Worm (Caenorhabditis elegans) whole organism, young adult: ENCODE data around the gene srlf-10.

Source experiments
- B0019.2 ChIP-seq: fragments of 200-800 bp; sonication (Bioruptor generic); conservative IDR thresholded peaks from 2 replicates; pipeline ENCODE4 v1.3.6; 2022; ENCODE audit warnings: missing genetic modification reagents, missing genetic modification characterization, missing compliant biosample characterization
- B0035.1 ChIP-seq: sonication (generic microtip); optimal IDR thresholded peaks from 2 replicates; lab custom pipeline; 2016; ENCODE audit warnings: missing genetic modification characterization, mild to moderate bottlenecking, missing compliant biosample characterization, missing genotype, missing genetic modification reagents
- C06A6.2 ChIP-seq: fragments of 200-800 bp; sonication (Bioruptor generic); conservative IDR thresholded peaks from 2 replicates; pipeline ENCODE4 v1.3.6; 2022; ENCODE audit warnings: missing genetic modification characterization, missing compliant biosample characterization
- C17E4.6 ChIP-seq: fragments of 200-800 bp; sonication (Bioruptor generic); IDR thresholded peaks from 2 replicates; pipeline ENCODE4 v1.3.6; 2022; ENCODE audit warnings: missing genetic modification reagents, missing genetic modification characterization, missing compliant biosample characterization
- D2030.7 ChIP-seq: fragments of 200-800 bp; sonication (Bioruptor generic); IDR thresholded peaks from 2 replicates; pipeline ENCODE4 v1.3.6; 2022; ENCODE audit warnings: missing genetic modification reagents, missing genetic modification characterization, missing compliant biosample characterization
- F22D6.2 ChIP-seq: sonication (generic microtip); optimal IDR thresholded peaks from 2 replicates; lab custom pipeline; 2016; ENCODE audit warnings: mild to moderate bottlenecking, missing genetic modification characterization, missing compliant biosample characterization
- T07F8.4 ChIP-seq: sonication (generic microtip); optimal IDR thresholded peaks from 2 replicates; lab custom pipeline; 2016; ENCODE audit warnings: mild to moderate bottlenecking, missing genetic modification characterization, moderate library complexity, missing compliant biosample characterization
- T26A5.8 ChIP-seq: sonication (generic microtip); optimal IDR thresholded peaks from 2 replicates; lab custom pipeline; 2016; ENCODE audit warnings: missing genetic modification characterization, missing compliant biosample characterization
- Y53G8AR.9 ChIP-seq: fragments of 200-800 bp; sonication (Bioruptor generic); conservative IDR thresholded peaks from 2 replicates; pipeline ENCODE4 v1.3.6; 2022; ENCODE audit warnings: missing genetic modification reagents, missing genetic modification characterization, missing compliant biosample characterization
- Y67H2A.10 ChIP-seq: fragments of 200-800 bp; sonication (Bioruptor generic); conservative IDR thresholded peaks from 2 replicates; pipeline ENCODE4 v1.3.6; 2022; ENCODE audit warnings: missing genetic modification reagents, missing genetic modification characterization, missing compliant biosample characterization
- aptf-2 ChIP-seq: fragments of 200-800 bp; sonication (Bioruptor generic); conservative IDR thresholded peaks from 2 replicates; pipeline ENCODE4 v1.3.6; 2022; ENCODE audit warnings: missing genetic modification reagents, missing genetic modification characterization, missing compliant biosample characterization
- atf-7 ChIP-seq: sonication (generic microtip); optimal IDR thresholded peaks from 2 replicates; lab custom pipeline; 2017; ENCODE audit warnings: mild to moderate bottlenecking, missing genetic modification characterization, missing compliant biosample characterization
- bed-1 ChIP-seq: fragments of 200-800 bp; sonication (Bioruptor generic); IDR thresholded peaks from 2 replicates; pipeline ENCODE4 v1.3.6; 2022; ENCODE audit warnings: missing genetic modification reagents, missing genetic modification characterization, missing compliant biosample characterization
- ceh-27 ChIP-seq: fragments of 200-800 bp; sonication (Bioruptor generic); optimal IDR thresholded peaks from 2 replicates; lab custom pipeline; 2018; ENCODE audit warnings: mild to moderate bottlenecking, missing genetic modification characterization, moderate library complexity, missing compliant biosample characterization
- ceh-40 ChIP-seq: fragments of 200-800 bp; sonication (Bioruptor generic); IDR thresholded peaks from 2 replicates; pipeline ENCODE4 v1.3.6; 2022; ENCODE audit warnings: missing genetic modification characterization, missing compliant biosample characterization
- ceh-79 ChIP-seq: sonication (generic microtip); optimal IDR thresholded peaks from 2 replicates; lab custom pipeline; 2017; ENCODE audit warnings: mild to moderate bottlenecking, missing genetic modification characterization, missing compliant biosample characterization
- chd-7 ChIP-seq: sonication (generic microtip); optimal IDR thresholded peaks from 2 replicates; lab custom pipeline; 2016; ENCODE audit warnings: mild to moderate bottlenecking, missing genetic modification characterization, moderate library complexity, missing compliant biosample characterization
- die-1 ChIP-seq: sonication (generic microtip); optimal IDR thresholded peaks from 2 replicates; lab custom pipeline; 2016; ENCODE audit warnings: missing genotype, mild to moderate bottlenecking, missing genetic modification characterization, missing compliant biosample characterization
- dox-1 ChIP-seq: fragments of 200-800 bp; sonication (Bioruptor generic); IDR thresholded peaks from 2 replicates; pipeline ENCODE4 v1.3.6; 2022; ENCODE audit warnings: missing genetic modification reagents, missing genetic modification characterization, missing compliant biosample characterization
- efl-1 ChIP-seq: fragments of 150-350 bp; optimal IDR thresholded peaks from 2 replicates; lab custom pipeline; 2014; ENCODE audit warnings: missing biosample characterization, missing genetic modification reagents, missing genetic modification characterization
- egrh-3 ChIP-seq: fragments of 200-800 bp; sonication (Bioruptor generic); IDR thresholded peaks from 2 replicates; pipeline ENCODE4 v1.3.6; 2022; ENCODE audit warnings: missing genetic modification reagents, missing genetic modification characterization, missing compliant biosample characterization
- him-1 ChIP-seq: sonication (generic microtip); optimal IDR thresholded peaks from 2 replicates; lab custom pipeline; 2016; ENCODE audit warnings: missing genotype, missing genetic modification reagents, missing genetic modification characterization, missing compliant biosample characterization
- hlh-12 ChIP-seq: sonication (generic microtip); optimal IDR thresholded peaks from 2 replicates; lab custom pipeline; 2016; ENCODE audit warnings: missing genetic modification characterization, missing compliant biosample characterization
- hmg-1.2 ChIP-seq: fragments of 200-800 bp; sonication (Bioruptor generic); IDR thresholded peaks from 2 replicates; pipeline ENCODE4 v1.3.6; 2022; ENCODE audit warnings: missing genetic modification reagents, missing genetic modification characterization, missing compliant biosample characterization
- hsf-1 ChIP-seq: fragments of 200-800 bp; sonication (Bioruptor generic); IDR thresholded peaks from 2 replicates; pipeline ENCODE4 v1.3.6; 2022; ENCODE audit warnings: missing genetic modification reagents, missing genetic modification characterization, missing compliant biosample characterization
- lag-1 ChIP-seq: fragments of 200-800 bp; sonication (Bioruptor generic); IDR thresholded peaks from 2 replicates; pipeline ENCODE4 v1.3.6; 2022; ENCODE audit warnings: missing genetic modification reagents, missing genetic modification characterization, missing compliant biosample characterization
- lin-40 ChIP-seq: sonication (generic microtip); optimal IDR thresholded peaks from 2 replicates; lab custom pipeline; 2016; ENCODE audit warnings: missing genetic modification characterization, mild to moderate bottlenecking, missing compliant biosample characterization, missing genotype, missing genetic modification reagents
- lin-54 ChIP-seq: fragments of 200-800 bp; sonication (Bioruptor generic); optimal IDR thresholded peaks from 2 replicates; lab custom pipeline; 2018; ENCODE audit warnings: mild to moderate bottlenecking, missing genetic modification characterization, missing compliant biosample characterization
- lsl-1 ChIP-seq: fragments of 200-800 bp; sonication (Bioruptor generic); optimal IDR thresholded peaks from 2 replicates; lab custom pipeline; 2018; ENCODE audit warnings: mild to moderate bottlenecking, missing genetic modification characterization, moderate library complexity, missing compliant biosample characterization
- madf-6 ChIP-seq: fragments of 200-800 bp; sonication (Bioruptor generic); IDR thresholded peaks from 2 replicates; pipeline ENCODE4 v1.3.6; 2022; ENCODE audit warnings: missing genetic modification reagents, missing genetic modification characterization, missing compliant biosample characterization
- mel-28 ChIP-seq: sonication (generic microtip); optimal IDR thresholded peaks from 2 replicates; lab custom pipeline; 2016; ENCODE audit warnings: borderline replicate concordance, mild to moderate bottlenecking, missing genetic modification characterization, missing compliant biosample characterization
- nfya-1 ChIP-seq: sonication (generic microtip); optimal IDR thresholded peaks from 2 replicates; lab custom pipeline; 2017; ENCODE audit warnings: antibody characterized with exemption, missing compliant biosample characterization, missing genetic modification characterization, borderline replicate concordance; ENCODE audit not compliant: insufficient read depth
- nhr-80 ChIP-seq: sonication (generic microtip); optimal IDR thresholded peaks from 2 replicates; lab custom pipeline; 2016; ENCODE audit warnings: missing genetic modification characterization, missing compliant biosample characterization
- pbrm-1 ChIP-seq: fragments of 200-800 bp; sonication (Bioruptor generic); IDR thresholded peaks from 2 replicates; pipeline ENCODE4 v1.3.6; 2022; ENCODE audit warnings: missing genetic modification reagents, missing genetic modification characterization, missing compliant biosample characterization
- snpc-3.4 ChIP-seq: sonication (generic microtip); optimal IDR thresholded peaks from 2 replicates; lab custom pipeline; 2017; ENCODE audit warnings: missing genetic modification characterization, mild to moderate bottlenecking, missing compliant biosample characterization, antibody characterized with exemption, moderate library complexity, missing genotype, missing genetic modification reagents
- somi-1 ChIP-seq: fragments of 200-800 bp; sonication (Bioruptor generic); optimal IDR thresholded peaks from 2 replicates; lab custom pipeline; 2018; ENCODE audit warnings: mild to moderate bottlenecking, missing genetic modification characterization, missing compliant biosample characterization
- sptf-2 ChIP-seq: fragments of 200-800 bp; sonication (Bioruptor generic); optimal IDR thresholded peaks from 2 replicates; lab custom pipeline; 2018; ENCODE audit warnings: mild to moderate bottlenecking, missing genetic modification characterization, missing compliant biosample characterization
- tbx-9 ChIP-seq: sonication (generic microtip); optimal IDR thresholded peaks from 2 replicates; lab custom pipeline; 2016; ENCODE audit warnings: borderline replicate concordance, missing genetic modification characterization, inconsistent platforms, missing compliant biosample characterization
- xnd-1 ChIP-seq: sonication (generic microtip); optimal IDR thresholded peaks from 2 replicates; lab custom pipeline; 2016; ENCODE audit warnings: missing genotype, missing genetic modification reagents, missing genetic modification characterization, missing compliant biosample characterization
- ztf-18 ChIP-seq: sonication (generic microtip); optimal IDR thresholded peaks from 2 replicates; lab custom pipeline; 2016; ENCODE audit warnings: missing genotype, mild to moderate bottlenecking, missing genetic modification characterization, missing compliant biosample characterization
- ztf-22 ChIP-seq: fragments of 200-800 bp; sonication (Bioruptor generic); optimal IDR thresholded peaks from 2 replicates; lab custom pipeline; 2018; ENCODE audit warnings: mild to moderate bottlenecking, missing genetic modification characterization, moderate library complexity, missing compliant biosample characterization
- ztf-26 ChIP-seq: sonication (generic microtip); optimal IDR thresholded peaks from 2 replicates; lab custom pipeline; 2017; ENCODE audit warnings: missing genetic modification characterization, missing compliant biosample characterization

The srlf-10 gene

DNA sequence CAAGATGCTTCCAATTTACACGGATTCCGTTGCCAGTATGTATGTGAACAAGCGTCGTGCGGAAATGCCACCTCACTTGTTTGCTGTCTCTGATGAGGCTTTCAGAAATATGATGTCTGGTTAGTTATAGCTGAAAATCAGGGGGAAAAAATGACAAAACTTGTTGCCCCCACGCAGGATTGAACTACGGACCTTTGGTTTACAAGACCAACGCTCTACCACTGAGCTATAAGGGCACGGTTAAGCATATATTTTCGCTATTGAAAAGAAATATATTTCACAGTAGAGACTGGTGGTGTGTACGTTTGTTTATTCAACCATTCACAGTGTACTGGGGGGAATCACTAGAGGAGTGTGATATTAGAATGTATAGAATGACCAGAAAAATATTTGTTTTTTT is 9.2 kb downstream of the srlf-10 start (continued):
- TF ChIP-seq snpc-3.4 (tag; lab: Kevin White, UChicago) = peak; percentile 47
- TF ChIP-seq nfya-1 (tag; lab: Kevin White, UChicago) = no peak
- no peak for TF ChIP-seq T07F8.4 (tag; lab: Kevin White, UChicago)
- TF ChIP-seq dox-1 = peak; percentile 64
- TF ChIP-seq him-1 = peak; percentile 80
- TF ChIP-seq ztf-26 (tag; lab: Kevin White, UChicago) = no peak
- peak; percentile 64 for TF ChIP-seq D2030.7
- TF ChIP-seq T26A5.8 (tag; lab: Kevin White, UChicago) = no peak
- no peak for TF ChIP-seq atf-7 (tag; lab: Kevin White, UChicago)
- no peak for TF ChIP-seq bed-1 (GFP tag; lab: Robert Waterston, UW)
- TF ChIP-seq aptf-2 (GFP tag; lab: Robert Waterston, UW) = no peak
- TF ChIP-seq ztf-18 (tag; lab: Kevin White, UChicago) = peak; percentile 51
- no peak for TF ChIP-seq hlh-12 (tag; lab: Kevin White, UChicago)
- no peak for TF ChIP-seq B0019.2 (GFP tag; lab: Robert Waterston, UW)
- TF ChIP-seq efl-1 = no peak
- no peak for TF ChIP-seq B0035.1 (tag; lab: Kevin White, UChicago)
- TF ChIP-seq lin-54 (GFP tag; lab: Kevin White, UChicago) = peak; percentile 22
- TF ChIP-seq egrh-3 (GFP tag; lab: Robert Waterston, UW) = no peak
- TF ChIP-seq nhr-80 (tag; lab: Kevin White, UChicago) = peak; percentile 17
- TF ChIP-seq ceh-40 (GFP tag; lab: Robert Waterston, UW) = no peak
- no peak for TF ChIP-seq chd-7 (tag; lab: Kevin White, UChicago)
- no peak for TF ChIP-seq lin-40 (tag; lab: Kevin White, UChicago)
- TF ChIP-seq C06A6.2 (GFP tag; lab: Robert Waterston, UW) = no peak
- TF ChIP-seq mel-28 (tag; lab: Kevin White, UChicago) = no peak
- TF ChIP-seq Y53G8AR.9 = no peak
- TF ChIP-seq hsf-1 (GFP tag; lab: Robert Waterston, UW) = no peak
- TF ChIP-seq C17E4.6 (GFP tag; lab: Robert Waterston, UW) = no peak
- no peak for TF ChIP-seq lag-1 (GFP tag; lab: Robert Waterston, UW)
- no peak for TF ChIP-seq somi-1 (GFP tag; lab: Kevin White, UChicago)

DNA sequence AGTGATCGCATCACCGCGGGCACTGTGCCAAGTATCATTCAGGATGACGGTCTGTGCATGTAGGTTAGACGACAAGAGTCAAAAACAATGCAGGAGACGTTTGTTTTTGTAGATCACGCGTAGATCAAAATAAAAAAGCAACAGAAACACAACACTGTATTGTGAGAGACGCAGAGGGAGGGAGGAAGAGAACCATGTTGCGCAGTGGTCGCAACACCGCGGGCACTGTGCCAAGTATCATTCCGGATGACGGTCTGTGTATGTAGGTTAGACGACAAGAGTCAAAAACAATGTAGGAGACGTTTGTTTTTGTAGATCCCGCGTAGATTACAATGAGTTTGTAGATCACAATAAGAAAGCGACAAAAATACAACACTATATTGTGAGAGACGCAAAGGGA is 17.0 kb downstream of the srlf-10 start:
- no peak for TF ChIP-seq F22D6.2 (tag; lab: Kevin White, UChicago)
- TF ChIP-seq efl-1 = peak; percentile 43
- TF ChIP-seq lsl-1 (GFP tag; lab: Kevin White, UChicago) = peak; percentile 3
- TF ChIP-seq B0035.1 (tag; lab: Kevin White, UChicago) = no peak
- TF ChIP-seq D2030.7 = 0 out of 2 replicates have a peak, but pooled peaks have one; percentile 21
- TF ChIP-seq xnd-1 (tag; lab: Kevin White, UChicago) = peak; percentile 34
- TF ChIP-seq pbrm-1 = no peak
- TF ChIP-seq ceh-27 (GFP tag; lab: Kevin White, UChicago) = no peak
- TF ChIP-seq sptf-2 = no peak
- peak; percentile 57 for TF ChIP-seq madf-6 (GFP tag; lab: Robert Waterston, UW)
- TF ChIP-seq die-1 (tag; lab: Kevin White, UChicago) = peak; percentile 76
- TF ChIP-seq ztf-22 (GFP tag; lab: Kevin White, UChicago) = no peak
- TF ChIP-seq hmg-1.2 (GFP tag; lab: Robert Waterston, UW) = peak; percentile 59; the same call in 1 of the 2 replicates
- TF ChIP-seq tbx-9 (tag; lab: Kevin White, UChicago) = no peak
- TF ChIP-seq ceh-79 (tag; lab: Kevin White, UChicago) = no peak
- TF ChIP-seq Y67H2A.10 (GFP tag; lab: Robert Waterston, UW) = no peak
